Worm (Caenorhabditis elegans) whole organism, mixed stage, embryonic: Measurements from ENCODE around the gene egl-18.

Experiments
- elt-3 ChIP-seq: fragments of 150-350 bp; optimal IDR thresholded peaks from 2 replicates; lab custom pipeline; 2014; ENCODE audit warnings: missing biosample characterization, missing genetic modification characterization
- lsy-2 ChIP-seq: fragments of 150-350 bp; optimal IDR thresholded peaks from 2 replicates; lab custom pipeline; 2014; ENCODE audit warnings: missing biosample characterization, missing genetic modification characterization
- nhr-2 ChIP-seq: fragments of 150-350 bp; optimal IDR thresholded peaks from 2 replicates; lab custom pipeline; 2014; ENCODE audit warnings: missing biosample characterization, missing genetic modification characterization
- nhr-237 ChIP-seq: fragments of 150-350 bp; optimal IDR thresholded peaks from 2 replicates; lab custom pipeline; 2014; ENCODE audit warnings: missing biosample characterization, missing genetic modification characterization
- nhr-28 ChIP-seq: fragments of 150-350 bp; optimal IDR thresholded peaks from 2 replicates; lab custom pipeline; 2014; ENCODE audit warnings: missing biosample characterization, missing genetic modification characterization
- nhr-76 ChIP-seq: sonication (generic microtip); optimal IDR thresholded peaks from 2 replicates; lab custom pipeline; 2017; ENCODE audit warnings: missing biosample characterization, missing genetic modification characterization
- pha-4 ChIP-seq: fragments of 150-350 bp; optimal IDR thresholded peaks from 2 replicates; lab custom pipeline; 2018; ENCODE audit warnings: missing biosample characterization, missing genetic modification reagents, missing genetic modification characterization
- unc-39 ChIP-seq: fragments of 150-350 bp; optimal IDR thresholded peaks from 2 replicates; lab custom pipeline; 2014; ENCODE audit warnings: missing biosample characterization, missing genetic modification characterization
- ztf-11 ChIP-seq: fragments of 150-350 bp; optimal IDR thresholded peaks from 2 replicates; lab custom pipeline; 2014; ENCODE audit warnings: missing biosample characterization, missing genetic modification characterization

- no peak for TF ChIP-seq lsy-2
- no peak for TF ChIP-seq nhr-76
- no peak for TF ChIP-seq nhr-237 (tag; lab: Kevin White, UChicago)
- TF ChIP-seq ztf-11 (tag; lab: Kevin White, UChicago): no peak
- TF ChIP-seq nhr-28 (tag; lab: Kevin White, UChicago): no peak
- no peak for TF ChIP-seq nhr-2
- TF ChIP-seq pha-4: no peak
- no peak for TF ChIP-seq elt-3
- TF ChIP-seq unc-39: no peak
Measured at ce11 chrIV:1959554-1959953, 57.4 kb downstream of the egl-18 start, which contains the start of gene tdpo-1.
